Fruit fly (Drosophila melanogaster): ENCODE results near the gene tal-3A.

DNA sequence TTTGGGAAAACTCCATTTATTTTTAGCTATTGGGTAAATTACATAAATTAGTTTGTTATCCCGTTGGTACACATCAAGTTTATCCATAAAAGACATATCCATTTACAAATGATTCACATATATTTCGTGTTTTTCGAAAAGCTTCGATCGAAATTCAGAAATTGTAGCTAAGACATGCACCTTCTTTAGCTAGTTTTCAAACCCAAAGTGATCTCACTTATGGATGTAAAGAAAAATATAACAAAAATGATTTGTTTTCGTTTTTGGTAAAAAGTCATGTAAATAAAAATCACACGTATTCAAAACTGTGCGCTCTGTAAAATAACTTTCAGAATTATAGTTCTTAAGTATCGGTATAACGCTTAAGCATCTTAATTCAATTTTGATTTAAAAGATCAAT, 20.6 kb downstream of the tal-3A start:
- no peak for TF ChIP-seq svp (GFP tag)
- TF ChIP-seq Eip78C (GFP tag), result no peak
